Worm (Caenorhabditis elegans) whole organism, mixed stage, embryonic: Measurements from ENCODE around the gene clec-34.

ENCODE experiments used
- bed-3 ChIP-seq: fragments of 200-800 bp; sonication (Bioruptor generic); optimal IDR thresholded peaks from 3 replicates; lab custom pipeline; 2018; ENCODE audit warnings: mild to moderate bottlenecking, missing genetic modification characterization, moderate library complexity, missing compliant biosample characterization
- blmp-1 ChIP-seq: fragments of 150-350 bp; optimal IDR thresholded peaks from 2 replicates; lab custom pipeline; 2014; ENCODE audit warnings: missing biosample characterization, missing genetic modification characterization
- ceh-43 ChIP-seq: fragments of 200-800 bp; sonication (Bioruptor generic); optimal IDR thresholded peaks from 2 replicates; lab custom pipeline; 2018; ENCODE audit warnings: mild to moderate bottlenecking, missing genetic modification characterization, moderate library complexity, missing compliant biosample characterization
- ceh-83 ChIP-seq: fragments of 200-800 bp; sonication (Bioruptor generic); optimal IDR thresholded peaks from 2 replicates; lab custom pipeline; 2018; ENCODE audit warnings: mild to moderate bottlenecking, missing genetic modification characterization, missing compliant biosample characterization
- ces-1 ChIP-seq: fragments of 150-350 bp; optimal IDR thresholded peaks from 2 replicates; lab custom pipeline; 2014; ENCODE audit warnings: missing biosample characterization, missing genetic modification reagents, missing genetic modification characterization
- cnd-1 ChIP-seq: fragments of 200-800 bp; sonication (Bioruptor generic); optimal IDR thresholded peaks from 2 replicates; lab custom pipeline; 2018; ENCODE audit warnings: mild to moderate bottlenecking, missing genetic modification characterization, missing compliant biosample characterization
- drap-1 ChIP-seq: fragments of 200-800 bp; sonication (Bioruptor generic); optimal IDR thresholded peaks from 3 replicates; lab custom pipeline; 2018; ENCODE audit warnings: mild to moderate bottlenecking, missing genetic modification characterization, missing compliant biosample characterization
- elt-1 ChIP-seq: sonication (generic microtip); optimal IDR thresholded peaks from 2 replicates; lab custom pipeline; 2017; ENCODE audit warnings: missing genetic modification characterization, mild to moderate bottlenecking, missing compliant biosample characterization, antibody characterized with exemption, moderate library complexity, borderline replicate concordance; ENCODE audit not compliant: insufficient read depth
- elt-3 ChIP-seq: fragments of 150-350 bp; optimal IDR thresholded peaks from 2 replicates; lab custom pipeline; 2014; ENCODE audit warnings: missing biosample characterization, missing genetic modification characterization
- flh-1 ChIP-seq: fragments of 200-800 bp; sonication (Bioruptor generic); optimal IDR thresholded peaks from 2 replicates; lab custom pipeline; 2018; ENCODE audit warnings: mild to moderate bottlenecking, missing genetic modification characterization, moderate library complexity, missing compliant biosample characterization
- ham-2 ChIP-seq: fragments of 200-800 bp; sonication (Bioruptor generic); optimal IDR thresholded peaks from 2 replicates; lab custom pipeline; 2018; ENCODE audit warnings: mild to moderate bottlenecking, missing genetic modification characterization, missing compliant biosample characterization
- hlh-1 ChIP-seq: fragments of 150-350 bp; optimal IDR thresholded peaks from 2 replicates; lab custom pipeline; 2014; ENCODE audit warnings: missing biosample characterization, missing genetic modification reagents, missing genetic modification characterization
- lin-13 ChIP-seq: fragments of 150-350 bp; optimal IDR thresholded peaks from 2 replicates; lab custom pipeline; 2014; ENCODE audit warnings: missing biosample characterization, missing genetic modification characterization
- lin-32 ChIP-seq: fragments of 200-800 bp; sonication (Bioruptor generic); optimal IDR thresholded peaks from 2 replicates; lab custom pipeline; 2018; ENCODE audit warnings: mild to moderate bottlenecking, missing genetic modification characterization, missing compliant biosample characterization
- lsy-2 ChIP-seq: fragments of 150-350 bp; optimal IDR thresholded peaks from 2 replicates; lab custom pipeline; 2014; ENCODE audit warnings: missing biosample characterization, missing genetic modification characterization
- mab-5 ChIP-seq: fragments of 150-350 bp; optimal IDR thresholded peaks from 2 replicates; lab custom pipeline; 2014; ENCODE audit warnings: missing biosample characterization, missing genetic modification characterization
- mep-1 ChIP-seq: fragments of 150-350 bp; optimal IDR thresholded peaks from 2 replicates; lab custom pipeline; 2017; ENCODE audit warnings: missing biosample characterization, missing genetic modification reagents, missing genetic modification characterization, inconsistent platforms
- mls-2 ChIP-seq: sonication (generic microtip); optimal IDR thresholded peaks from 2 replicates; lab custom pipeline; 2016; ENCODE audit warnings: mild to moderate bottlenecking, missing genetic modification characterization, moderate library complexity, missing compliant biosample characterization
- nhr-12 ChIP-seq: fragments of 150-350 bp; optimal IDR thresholded peaks from 2 replicates; lab custom pipeline; 2014; ENCODE audit warnings: missing biosample characterization, missing genetic modification characterization
- nhr-2 ChIP-seq: fragments of 150-350 bp; optimal IDR thresholded peaks from 2 replicates; lab custom pipeline; 2014; ENCODE audit warnings: missing biosample characterization, missing genetic modification characterization
- nhr-28 ChIP-seq: fragments of 150-350 bp; optimal IDR thresholded peaks from 2 replicates; lab custom pipeline; 2014; ENCODE audit warnings: missing biosample characterization, missing genetic modification characterization
- nhr-76 ChIP-seq: sonication (generic microtip); optimal IDR thresholded peaks from 2 replicates; lab custom pipeline; 2017; ENCODE audit warnings: missing biosample characterization, missing genetic modification characterization
- pha-4 ChIP-seq: fragments of 150-350 bp; optimal IDR thresholded peaks from 2 replicates; lab custom pipeline; 2018; ENCODE audit warnings: missing biosample characterization, missing genetic modification reagents, missing genetic modification characterization
- snpc-4 ChIP-seq: fragments of 150-350 bp; optimal IDR thresholded peaks from 2 replicates; lab custom pipeline; 2014; ENCODE audit warnings: missing biosample characterization, missing genetic modification characterization
- sptf-1 ChIP-seq: sonication (generic microtip); optimal IDR thresholded peaks from 2 replicates; lab custom pipeline; 2017; ENCODE audit warnings: mild to moderate bottlenecking, missing genetic modification characterization, moderate library complexity, missing compliant biosample characterization
- tbx-8 ChIP-seq: fragments of 200-800 bp; sonication (Bioruptor generic); optimal IDR thresholded peaks from 2 replicates; lab custom pipeline; 2018; ENCODE audit warnings: mild to moderate bottlenecking, missing genetic modification characterization, moderate library complexity, missing compliant biosample characterization
- unc-120 ChIP-seq: sonication (generic microtip); optimal IDR thresholded peaks from 2 replicates; lab custom pipeline; 2017; ENCODE audit warnings: missing genetic modification characterization, missing compliant biosample characterization; ENCODE audit not compliant: poor library complexity, severe bottlenecking
- unc-39 ChIP-seq: fragments of 150-350 bp; optimal IDR thresholded peaks from 2 replicates; lab custom pipeline; 2014; ENCODE audit warnings: missing biosample characterization, missing genetic modification characterization
- unc-62 ChIP-seq: fragments of 150-350 bp; optimal IDR thresholded peaks from 2 replicates; lab custom pipeline; 2014; ENCODE audit warnings: missing biosample characterization, missing genetic modification reagents, missing genetic modification characterization

clec-34 gene

DNA sequence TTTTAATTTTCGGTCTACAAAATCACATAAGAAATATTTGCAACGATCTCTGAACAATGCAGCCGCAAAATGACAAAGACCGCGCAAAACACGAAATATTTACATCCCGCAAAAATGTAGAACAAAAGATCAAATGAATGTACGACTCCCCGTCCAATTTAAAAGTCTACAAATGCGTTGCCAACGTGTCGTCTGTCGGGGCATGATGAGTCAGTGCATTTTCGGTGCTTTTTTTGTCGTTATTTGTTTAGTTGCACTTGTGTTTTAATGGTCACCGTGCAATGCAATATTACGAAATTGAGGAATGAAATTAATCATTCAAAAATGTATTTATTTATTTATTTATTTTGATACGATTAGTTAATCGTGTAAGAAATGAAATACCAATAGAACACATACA, 11.0 kb upstream of the clec-34 start:
- TF ChIP-seq flh-1 (GFP tag; lab: Kevin White, UChicago) (no peak), ceh-43 (GFP tag; lab: Kevin White, UChicago) (no peak), drap-1 (GFP tag; lab: Kevin White, UChicago) (no peak), unc-120 (tag; lab: Kevin White, UChicago) (no peak), elt-1 (tag; lab: Kevin White, UChicago) (no peak), cnd-1 (tag; lab: Kevin White, UChicago) (no peak), ceh-83 (GFP tag; lab: Kevin White, UChicago) (no peak), sptf-1 (tag; lab: Kevin White, UChicago) (no peak), nhr-2 (no peak), bed-3 (GFP tag; lab: Kevin White, UChicago) (no peak), lin-32 (GFP tag; lab: Kevin White, UChicago) (no peak), nhr-12 (tag; lab: Kevin White, UChicago) (no peak), lin-13 (tag; lab: Kevin White, UChicago) (no peak), unc-39 (tag; lab: Kevin White, UChicago) (no peak), elt-3 (tag; lab: Kevin White, UChicago) (no peak), mab-5 (no peak), nhr-76 (no peak), ces-1 (GFP tag; lab: Kevin White, UChicago) (no peak), blmp-1 (tag; lab: Kevin White, UChicago) (no peak)

- TF ChIP-seq ceh-43 (GFP tag; lab: Kevin White, UChicago) (no peak), tbx-8 (GFP tag; lab: Kevin White, UChicago) (no peak), hlh-1 (no peak), drap-1 (GFP tag; lab: Kevin White, UChicago) (no peak), unc-39 (tag; lab: Kevin White, UChicago) (no peak), lin-32 (GFP tag; lab: Kevin White, UChicago) (no peak), snpc-4 (tag; lab: Kevin White, UChicago) (no peak), bed-3 (GFP tag; lab: Kevin White, UChicago) (no peak), nhr-12 (tag; lab: Kevin White, UChicago) (no peak), flh-1 (GFP tag; lab: Kevin White, UChicago) (no peak)
Observed at ce11 chrV:16725955-16726354, 9.6 kb upstream of the clec-34 start.

ce11 chrV:16726915-16727314, 8.7 kb upstream of the clec-34 start, which contains the start of gene T25E12.14:
TSS of gene T25E12.14 (plus strand) at chrV:16727215.
- TF ChIP-seq ceh-83 (GFP tag; lab: Kevin White, UChicago) (no peak), mab-5 (no peak), nhr-28 (no peak)

DNA sequence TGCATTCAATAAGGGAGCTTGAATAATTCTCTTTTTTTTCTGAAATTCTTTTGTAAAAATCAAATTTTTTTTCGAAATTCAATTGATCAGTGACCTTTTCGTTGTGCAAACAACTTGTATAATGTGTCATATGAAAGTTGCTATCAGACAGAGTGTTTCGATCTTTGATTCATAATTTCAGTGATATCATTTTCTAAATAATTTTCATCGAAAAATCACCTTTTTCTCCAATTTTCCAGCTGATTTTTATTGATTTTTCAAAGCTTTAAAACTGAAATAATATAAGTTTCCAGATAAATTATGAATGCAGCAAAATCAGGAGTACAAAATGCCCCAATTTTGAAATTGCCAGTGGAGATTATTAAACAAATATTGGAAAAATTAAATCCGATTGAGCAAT, 7.1 kb upstream of the clec-34 start, which contains the start of gene fbxa-127:
fbxa-127 (plus strand) TSS at position 301 of the 400 bp plus-strand sequence.
- TF ChIP-seq mep-1: no peak
- no peak for TF ChIP-seq snpc-4 (tag; lab: Kevin White, UChicago)
- no peak for TF ChIP-seq cnd-1 (tag; lab: Kevin White, UChicago)
- TF ChIP-seq nhr-2: no peak
- TF ChIP-seq tbx-8 (GFP tag; lab: Kevin White, UChicago): no peak
- no peak for TF ChIP-seq nhr-28
- TF ChIP-seq unc-120 (tag; lab: Kevin White, UChicago): no peak
- no peak for TF ChIP-seq bed-3 (GFP tag; lab: Kevin White, UChicago)
- no peak for TF ChIP-seq mls-2 (tag; lab: Kevin White, UChicago)

ce11 chrV:16729961-16730360, 5.6 kb upstream of the clec-34 start, which contains the start of gene srz-99:
TSS of gene srz-99 (plus strand) at chrV:16730261.
- TF ChIP-seq unc-120 (tag; lab: Kevin White, UChicago) (no peak), nhr-28 (no peak), unc-62 (GFP tag; lab: Kevin White, UChicago) (no peak), bed-3 (GFP tag; lab: Kevin White, UChicago) (no peak), pha-4 (no peak), lsy-2 (no peak), sptf-1 (tag; lab: Kevin White, UChicago) (no peak), ham-2 (no peak), flh-1 (GFP tag; lab: Kevin White, UChicago) (no peak)
